Worm (Caenorhabditis elegans) whole organism, late embryonic: ENCODE data around the gene bgnt-1.3.
A peak's percentile ranks its signal among the peaks of the same experiment; 100 is the strongest.

Source experiments
- C38D4.7 ChIP-seq: fragments of 200-800 bp; sonication (Bioruptor generic); optimal IDR thresholded peaks from 2 replicates; lab custom pipeline; 2018; ENCODE audit warnings: mild to moderate bottlenecking, missing genetic modification characterization, moderate library complexity, missing compliant biosample characterization
- F13H6.1 ChIP-seq: sonication (generic microtip); optimal IDR thresholded peaks from 2 replicates; lab custom pipeline; 2016; ENCODE audit warnings: missing genetic modification characterization, missing compliant biosample characterization
- K09A11.1 ChIP-seq: sonication (generic microtip); optimal IDR thresholded peaks from 2 replicates; lab custom pipeline; 2017; ENCODE audit warnings: antibody characterized with exemption, mild to moderate bottlenecking, missing genetic modification characterization, missing compliant biosample characterization; ENCODE audit not compliant: insufficient read depth
- T23F11.4 ChIP-seq: fragments of 200-800 bp; sonication (Bioruptor generic); optimal IDR thresholded peaks from 2 replicates; lab custom pipeline; 2018; ENCODE audit warnings: mild to moderate bottlenecking, missing genetic modification characterization, missing compliant biosample characterization
- ceh-14 ChIP-seq: sonication (generic microtip); optimal IDR thresholded peaks from 2 replicates; lab custom pipeline; 2016; ENCODE audit warnings: missing genotype, missing genetic modification characterization, missing compliant biosample characterization
- ceh-19 ChIP-seq: fragments of 200-800 bp; sonication (Bioruptor generic); optimal IDR thresholded peaks from 2 replicates; lab custom pipeline; 2018; ENCODE audit warnings: mild to moderate bottlenecking, missing genetic modification characterization, missing compliant biosample characterization
- ceh-22 ChIP-seq: sonication (generic microtip); optimal IDR thresholded peaks from 2 replicates; lab custom pipeline; 2017; ENCODE audit warnings: missing biosample characterization, missing genetic modification characterization
- ceh-24 ChIP-seq: sonication (generic microtip); optimal IDR thresholded peaks from 2 replicates; lab custom pipeline; 2016; ENCODE audit warnings: mild to moderate bottlenecking, missing genetic modification characterization, missing compliant biosample characterization
- ceh-31 ChIP-seq: sonication (generic microtip); optimal IDR thresholded peaks from 2 replicates; lab custom pipeline; 2016; ENCODE audit warnings: missing genetic modification characterization, missing compliant biosample characterization
- ceh-34 ChIP-seq: sonication (generic microtip); optimal IDR thresholded peaks from 2 replicates; lab custom pipeline; 2016; ENCODE audit warnings: mild to moderate bottlenecking, missing genetic modification characterization, missing compliant biosample characterization
- ceh-45 ChIP-seq: fragments of 200-800 bp; sonication (Bioruptor generic); IDR thresholded peaks from 2 replicates; pipeline ENCODE4 v1.3.6; 2022; ENCODE audit warnings: missing genetic modification reagents, missing genetic modification characterization, missing compliant biosample characterization
- ceh-9 ChIP-seq: sonication (generic microtip); optimal IDR thresholded peaks from 2 replicates; lab custom pipeline; 2016; ENCODE audit warnings: mild to moderate bottlenecking, missing genetic modification characterization, inconsistent platforms, missing compliant biosample characterization
- dmd-4 ChIP-seq: sonication (generic microtip); optimal IDR thresholded peaks from 2 replicates; lab custom pipeline; 2016; ENCODE audit warnings: borderline replicate concordance, missing genetic modification characterization, missing compliant biosample characterization
- elt-2 ChIP-seq: sonication (generic microtip); optimal IDR thresholded peaks from 2 replicates; lab custom pipeline; 2016; ENCODE audit warnings: missing genetic modification reagents, missing genetic modification characterization, missing compliant biosample characterization
- ets-4 ChIP-seq: sonication (generic microtip); optimal IDR thresholded peaks from 2 replicates; lab custom pipeline; 2016; ENCODE audit warnings: missing genetic modification characterization, missing compliant biosample characterization
- eyg-1 ChIP-seq: sonication (generic microtip); optimal IDR thresholded peaks from 2 replicates; lab custom pipeline; 2016; ENCODE audit warnings: missing genotype, missing genetic modification characterization, missing compliant biosample characterization
- fax-1 ChIP-seq: sonication (generic microtip); optimal IDR thresholded peaks from 2 replicates; lab custom pipeline; 2016; ENCODE audit warnings: missing genotype, missing genetic modification characterization, missing compliant biosample characterization
- fkh-10 ChIP-seq: fragments of 150-350 bp; optimal IDR thresholded peaks from 2 replicates; lab custom pipeline; 2014; ENCODE audit warnings: missing biosample characterization, missing genetic modification reagents, missing genetic modification characterization
- gmeb-2 ChIP-seq: sonication (generic microtip); optimal IDR thresholded peaks from 2 replicates; lab custom pipeline; 2016; ENCODE audit warnings: missing genetic modification characterization, inconsistent platforms, missing compliant biosample characterization
- hlh-6 ChIP-seq: sonication (generic microtip); optimal IDR thresholded peaks from 2 replicates; lab custom pipeline; 2016; ENCODE audit warnings: missing genotype, missing genetic modification characterization, missing compliant biosample characterization
- lim-6 ChIP-seq: sonication (generic microtip); optimal IDR thresholded peaks from 2 replicates; lab custom pipeline; 2016; ENCODE audit warnings: missing genetic modification characterization, missing compliant biosample characterization
- mec-3 ChIP-seq: sonication (generic microtip); optimal IDR thresholded peaks from 2 replicates; lab custom pipeline; 2016; ENCODE audit warnings: borderline replicate concordance, missing genetic modification characterization, missing compliant biosample characterization
- nfya-1 ChIP-seq: sonication (generic microtip); optimal IDR thresholded peaks from 2 replicates; lab custom pipeline; 2017; ENCODE audit warnings: missing genetic modification characterization, mild to moderate bottlenecking, missing compliant biosample characterization, antibody characterized with exemption, moderate library complexity
- nhr-232 ChIP-seq: sonication (generic microtip); optimal IDR thresholded peaks from 2 replicates; lab custom pipeline; 2016; ENCODE audit warnings: missing genetic modification characterization, missing compliant biosample characterization
- odd-2 ChIP-seq: sonication (generic microtip); optimal IDR thresholded peaks from 2 replicates; lab custom pipeline; 2017; ENCODE audit warnings: antibody characterized with exemption, mild to moderate bottlenecking, missing genetic modification characterization, missing compliant biosample characterization
- pag-3 ChIP-seq: sonication (generic microtip); optimal IDR thresholded peaks from 2 replicates; lab custom pipeline; 2016; ENCODE audit warnings: missing compliant biosample characterization, missing genetic modification characterization, borderline replicate concordance
- pat-9 ChIP-seq: fragments of 200-800 bp; sonication (Bioruptor generic); optimal IDR thresholded peaks from 2 replicates; lab custom pipeline; 2018; ENCODE audit warnings: mild to moderate bottlenecking, missing genetic modification characterization, moderate library complexity, missing compliant biosample characterization
- pha-4 ChIP-seq: fragments of 150-350 bp; optimal IDR thresholded peaks from 2 replicates; lab custom pipeline; 2018; ENCODE audit warnings: missing biosample characterization, missing genetic modification reagents, missing genetic modification characterization
- pqm-1 ChIP-seq: sonication (generic microtip); optimal IDR thresholded peaks from 2 replicates; lab custom pipeline; 2016; ENCODE audit warnings: missing genetic modification characterization, missing compliant biosample characterization
- rnt-1 ChIP-seq: sonication (generic microtip); optimal IDR thresholded peaks from 2 replicates; lab custom pipeline; 2016; ENCODE audit warnings: missing genetic modification characterization, missing compliant biosample characterization
- sox-2 ChIP-seq: fragments of 200-800 bp; sonication (Bioruptor generic); IDR thresholded peaks from 2 replicates; pipeline ENCODE4 v1.3.6; 2022; ENCODE audit warnings: missing genetic modification reagents, missing genetic modification characterization, missing compliant biosample characterization
- sox-4 ChIP-seq: sonication (generic microtip); optimal IDR thresholded peaks from 2 replicates; lab custom pipeline; 2017; ENCODE audit warnings: mild to moderate bottlenecking, missing genetic modification characterization, inconsistent platforms, missing compliant biosample characterization
- tbx-2 ChIP-seq: sonication (generic microtip); optimal IDR thresholded peaks from 2 replicates; lab custom pipeline; 2016; ENCODE audit warnings: missing genetic modification characterization, missing compliant biosample characterization
- unc-42 ChIP-seq: sonication (generic microtip); optimal IDR thresholded peaks from 2 replicates; lab custom pipeline; 2016; ENCODE audit warnings: missing genotype, missing genetic modification characterization, missing compliant biosample characterization
- unc-86 ChIP-seq: sonication (generic microtip); optimal IDR thresholded peaks from 2 replicates; lab custom pipeline; 2016; ENCODE audit warnings: missing genetic modification characterization, missing compliant biosample characterization
- zip-5 ChIP-seq: sonication (generic microtip); optimal IDR thresholded peaks from 2 replicates; lab custom pipeline; 2016; ENCODE audit warnings: missing genetic modification characterization, missing compliant biosample characterization
- ztf-16 ChIP-seq: sonication (generic microtip); optimal IDR thresholded peaks from 2 replicates; lab custom pipeline; 2017; ENCODE audit warnings: missing genetic modification characterization, missing compliant biosample characterization

The bgnt-1.3 gene

ce11 chrV:16256395-16256794, at the start of gene bgnt-1.3:
TSS of gene bgnt-1.3 (minus strand) at chrV:16256495.
- TF ChIP-seq ztf-16 (tag; lab: Kevin White, UChicago) (no peak), sox-2 (GFP tag; lab: Robert Waterston, UW) (no peak), rnt-1 (tag; lab: Kevin White, UChicago) (no peak), ceh-19 (GFP tag; lab: Kevin White, UChicago) (no peak), tbx-2 (tag; lab: Kevin White, UChicago) (no peak), ceh-34 (tag; lab: Kevin White, UChicago) (no peak), pha-4 (tag; lab: Kevin White, UChicago) (no peak), pag-3 (tag; lab: Kevin White, UChicago) (no peak), pat-9 (tag; lab: Kevin White, UChicago) (no peak), ceh-45 (GFP tag; lab: Robert Waterston, UW) (no peak), K09A11.1 (no peak), ceh-9 (tag; lab: Kevin White, UChicago) (no peak), mec-3 (tag; lab: Kevin White, UChicago) (no peak), ceh-24 (no peak), sox-4 (tag; lab: Kevin White, UChicago) (no peak)
- TF ChIP-seq, all 69 proteins: peak for 0

- no peak for TF ChIP-seq ets-4 (tag; lab: Kevin White, UChicago)
- TF ChIP-seq gmeb-2 (tag; lab: Kevin White, UChicago): no peak
- no peak for TF ChIP-seq fax-1 (tag; lab: Kevin White, UChicago)
- TF ChIP-seq nfya-1 (tag; lab: Kevin White, UChicago): no peak
- TF ChIP-seq ceh-22 (tag; lab: Kevin White, UChicago): no peak
- peak; percentile 63 for TF ChIP-seq elt-2
- TF ChIP-seq pha-4 (tag; lab: Kevin White, UChicago): no peak
These were observed 46.1 kb upstream of the bgnt-1.3 start, which contains the start of the genes C31A11.13 and oac-6 for ce11 chrV:16302439-16302838. TSS of gene C31A11.13 (minus strand) at chrV:16302551. TSS of gene oac-6 (plus strand) at chrV:16302717.

ce11 chrV:16300276-16300675, 44.0 kb upstream of the bgnt-1.3 start, which contains the start of gene srbc-82:
TSS of gene srbc-82 (plus strand) at chrV:16300576.
- no peak for TF ChIP-seq ceh-34 (tag; lab: Kevin White, UChicago)
- TF ChIP-seq ets-4 (tag; lab: Kevin White, UChicago): no peak
- TF ChIP-seq dmd-4 (tag; lab: Kevin White, UChicago): no peak
- no peak for TF ChIP-seq unc-42

ce11 chrV:16299834-16300233, 43.5 kb upstream of the bgnt-1.3 start:
- no peak for TF ChIP-seq pqm-1
- TF ChIP-seq fkh-10 (GFP tag; lab: Kevin White, UChicago): no peak
- no peak for TF ChIP-seq lim-6 (tag; lab: Kevin White, UChicago)
- TF ChIP-seq ceh-31 (tag; lab: Kevin White, UChicago): no peak
- no peak for TF ChIP-seq zip-5 (tag; lab: Kevin White, UChicago)
- TF ChIP-seq F13H6.1: no peak
- TF ChIP-seq unc-86 (tag; lab: Kevin White, UChicago): no peak
- no peak for TF ChIP-seq ceh-22 (tag; lab: Kevin White, UChicago)
- no peak for TF ChIP-seq C38D4.7 (GFP tag; lab: Kevin White, UChicago)
- no peak for TF ChIP-seq hlh-6

ce11 chrV:16298669-16299068, 42.4 kb upstream of the bgnt-1.3 start, which contains the start of gene srbc-84:
TSS of gene srbc-84 (plus strand) at chrV:16298969.
- TF ChIP-seq T23F11.4 (GFP tag; lab: Kevin White, UChicago) (no peak), nhr-232 (tag; lab: Kevin White, UChicago) (no peak), ceh-14 (tag; lab: Kevin White, UChicago) (no peak), C38D4.7 (GFP tag; lab: Kevin White, UChicago) (no peak), ceh-45 (GFP tag; lab: Robert Waterston, UW) (no peak), sox-2 (GFP tag; lab: Robert Waterston, UW) (no peak), ceh-9 (tag; lab: Kevin White, UChicago) (no peak), eyg-1 (tag; lab: Kevin White, UChicago) (no peak), odd-2 (tag; lab: Kevin White, UChicago) (no peak), ceh-22 (tag; lab: Kevin White, UChicago) (no peak), pqm-1 (no peak), pag-3 (tag; lab: Kevin White, UChicago) (no peak), ets-4 (tag; lab: Kevin White, UChicago) (no peak), rnt-1 (tag; lab: Kevin White, UChicago) (no peak)
